Worm (Caenorhabditis elegans): ENCODE measurements around the gene T10B5.10.
A peak's percentile ranks its signal among the peaks of the same experiment; 100 is the strongest.
"Not testable (repeated sequence)": the region's sequence is repeated elsewhere in the genome, so short reads cannot be mapped to it uniquely, and the experiment has no call there.

T10B5.10 gene

ce11 chrV:1820016-1820415 lies 36.1 kb downstream of the T10B5.10 start:
- no peak for TF ChIP-seq D1046.2 (GFP tag; IDR thresholded peaks at IDR 0.05)
- TF ChIP-seq sdz-12 (GFP tag; optimal IDR thresholded peaks at IDR 0.05) = no peak
- no peak for TF ChIP-seq zfp-2 (tag; optimal IDR thresholded peaks at IDR 0.05)
- TF ChIP-seq ZK546.5 (tag; optimal IDR thresholded peaks at IDR 0.05) = no peak
- peak in 1 of 2 experiments; percentile 71 for TF ChIP-seq unc-62 (GFP tag; optimal IDR thresholded peaks at IDR 0.05 in 1 of 2)
- no peak for TF ChIP-seq unc-62 (tag; optimal IDR thresholded peaks at IDR 0.05)
- no peak for TF ChIP-seq mdl-1 (tag; optimal IDR thresholded peaks at IDR 0.05)
- 0 out of 2 replicates have a peak, but pooled peaks have one; percentile 13 for TF ChIP-seq set-16 (GFP tag; IDR thresholded peaks at IDR 0.05)
- TF ChIP-seq dmd-8 (GFP tag; IDR thresholded peaks at IDR 0.05) = no peak
- TF ChIP-seq Y48G9A.11 (GFP tag; IDR thresholded peaks at IDR 0.05) = no peak

- not testable (repeated sequence) for TF ChIP-seq spr-3 (GFP tag; optimal IDR thresholded peaks at IDR 0.05); fos-1 (tag; optimal IDR thresholded peaks at IDR 0.05); zag-1 (tag; optimal IDR thresholded peaks at IDR 0.05)
Measured at ce11 chrV:1814784-1815183, 41.3 kb downstream of the T10B5.10 start, which contains the start of gene Y46H3A.5. Gene Y46H3A.5 (minus strand): TSS chrV:1814884.

- no peak for TF ChIP-seq nhr-76 (tag; optimal IDR thresholded peaks at IDR 0.05)
- TF ChIP-seq zfp-3 (GFP tag; conservative IDR thresholded peaks at IDR 0.05) = no peak
- no peak for TF ChIP-seq jun-1 (tag; optimal IDR thresholded peaks at IDR 0.05)
- no peak for TF ChIP-seq nhr-6 (tag; optimal IDR thresholded peaks at IDR 0.05)
- no peak for TF ChIP-seq unc-62 (GFP tag; optimal IDR thresholded peaks at IDR 0.05 in 1 of 2)
- no peak for TF ChIP-seq unc-62 (tag; optimal IDR thresholded peaks at IDR 0.05)
- no peak for TF ChIP-seq ceh-82 (tag; optimal IDR thresholded peaks at IDR 0.05)
- no peak for TF ChIP-seq T26A8.4 (GFP tag; IDR thresholded peaks at IDR 0.05)
- TF ChIP-seq Y75B8A.6 (GFP tag; IDR thresholded peaks at IDR 0.05) = no peak
- no peak for TF ChIP-seq Y48G9A.11 (GFP tag; IDR thresholded peaks at IDR 0.05)
- TF ChIP-seq unc-130 (GFP tag; optimal IDR thresholded peaks at IDR 0.05) = no peak
Measured at ce11 chrV:1811035-1811434, 45.0 kb downstream of the T10B5.10 start, which contains the start of gene Y46H3A.4. Gene Y46H3A.4 (minus strand): TSS chrV:1811135.

ce11 chrV:1807160-1807559 lies 48.9 kb downstream of the T10B5.10 start, which contains the start of gene srt-42:
Gene srt-42 (plus strand): TSS chrV:1807460.
- no peak for TF ChIP-seq nhr-42 (GFP tag; IDR thresholded peaks at IDR 0.05)
- no peak for TF ChIP-seq F26F4.8 (GFP tag; conservative IDR thresholded peaks at IDR 0.05)
- TF ChIP-seq nhr-48 (tag; optimal IDR thresholded peaks at IDR 0.05) = no peak
- TF ChIP-seq dmd-6 (GFP tag; IDR thresholded peaks at IDR 0.05) = no peak
- no peak for TF ChIP-seq F49E8.2 (tag; optimal IDR thresholded peaks at IDR 0.05; ENCODE audit: borderline replicate concordance)
- TF ChIP-seq arid-1 (GFP tag; conservative IDR thresholded peaks at IDR 0.05) = no peak
- TF ChIP-seq Y48G9A.11 (GFP tag; IDR thresholded peaks at IDR 0.05) = no peak
- no peak for TF ChIP-seq nhr-102 (tag; optimal IDR thresholded peaks at IDR 0.05)
- no peak for TF ChIP-seq ama-1 (optimal IDR thresholded peaks at IDR 0.05)
- no peak for TF ChIP-seq mes-2 (tag; optimal IDR thresholded peaks at IDR 0.05; ENCODE audit: poor library complexity, severe bottlenecking)
- no peak for TF ChIP-seq ceh-32 (tag; optimal IDR thresholded peaks at IDR 0.05; ENCODE audit: poor library complexity)

ce11 chrV:1805724-1806316 lies 50.3 kb downstream of the T10B5.10 start:
- TF ChIP-seq mxl-3 (GFP tag; optimal IDR thresholded peaks at IDR 0.05) (peak; percentile 31), hlh-11 (tag; optimal IDR thresholded peaks at IDR 0.05) (peak; percentile 3), aha-1 (tag) (peak; percentile 44), pha-4 (GFP tag; IDR thresholded peaks at IDR 0.05) (no peak), pha-4 (tag; optimal IDR thresholded peaks at IDR 0.05) (peak; percentile 56), daf-16 (GFP tag; optimal IDR thresholded peaks at IDR 0.05) (no peak), daf-16 (tag; optimal IDR thresholded peaks at IDR 0.05) (peak; percentile 14), mep-1 (tag; optimal IDR thresholded peaks at IDR 0.05) (no peak), R02D3.7 (tag; optimal IDR thresholded peaks at IDR 0.05) (no peak), lim-7 (GFP tag; IDR thresholded peaks at IDR 0.05) (0 out of 2 replicates have a peak, but pooled peaks have one; percentile 19), hlh-30 (tag; optimal IDR thresholded peaks at IDR 0.05; ENCODE audit: insufficient read depth) (no peak), zfp-3 (GFP tag; conservative IDR thresholded peaks at IDR 0.05) (peak; percentile 46; the same call in 1 of the 2 replicates)

All from whole organism, L4 larva.